Fruit fly (Drosophila melanogaster) whole organism: ENCODE data around the gene CG18508.

ENCODE experiments used
- CG8478 ChIP-seq: fragments of >200 bp; optimal IDR thresholded peaks from 2 replicates; lab custom pipeline; 2018; ENCODE audit warnings: inconsistent platforms
- Dll ChIP-seq: fragments of >200 bp; optimal IDR thresholded peaks from 2 replicates; lab custom pipeline; 2017
- EcR ChIP-seq, 2 experiments: fragments of >200 bp; optimal IDR thresholded peaks; 2 replicates each; lab custom pipeline; 2017; ENCODE audit warnings: missing biosample characterization in 2 of 2, missing genetic modification characterization in 2 of 2, missing genetic modification reagents in 2 of 2
- pan ChIP-seq: fragments of >200 bp; optimal IDR thresholded peaks from 2 replicates; lab custom pipeline; 2017
- psq ChIP-seq: fragments of >200 bp; optimal IDR thresholded peaks from 2 replicates; lab custom pipeline; 2017
- usp ChIP-seq: fragments of >200 bp; optimal IDR thresholded peaks from 2 replicates; lab custom pipeline; 2017; ENCODE audit warnings: missing biosample characterization, missing genetic modification characterization, mixed read lengths

The CG18508 gene

dm6 chrX:3143235-3144030 lies 29.5 kb downstream of the CG18508 start:
- TF ChIP-seq psq (lab: Kevin White, UChicago): no peak

DNA sequence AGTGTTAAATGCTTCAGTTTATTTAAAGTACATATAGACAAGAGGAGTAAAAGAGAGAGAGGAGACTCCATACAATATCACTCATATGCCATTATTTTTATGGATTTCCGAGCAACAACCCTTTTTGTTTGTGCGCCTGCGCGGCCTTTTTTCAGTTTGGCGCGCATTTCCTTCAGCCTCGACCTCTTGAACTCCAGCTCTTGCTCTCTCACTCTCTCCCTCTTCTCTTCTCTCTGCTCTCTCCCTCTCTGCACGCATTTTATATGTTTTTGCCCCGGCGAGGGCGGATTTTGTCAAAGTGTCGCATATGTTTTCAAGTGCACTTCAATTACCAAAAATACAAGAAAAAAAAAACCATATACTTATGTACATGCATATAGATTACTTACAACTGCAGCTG lies 30.9 kb downstream of the CG18508 start:
- TF ChIP-seq psq (lab: Kevin White, UChicago) (no peak), EcR (GFP tag; optimal IDR thresholded peaks at IDR 0.05; lab: Kevin White, UChicago) (no peak), CG8478 (lab: Kevin White, UChicago) (no peak), pan (lab: Kevin White, UChicago) (no peak), Dll (lab: Kevin White, UChicago) (no peak), usp (GFP tag; lab: Kevin White, UChicago) (no peak)

- no peak for TF ChIP-seq EcR (GFP tag; optimal IDR thresholded peaks at IDR 0.05; lab: Kevin White, UChicago)
- TF ChIP-seq CG8478 (lab: Kevin White, UChicago): no peak
Observed at dm6 chrX:3140809-3141208, 32.1 kb downstream of the CG18508 start.

DNA sequence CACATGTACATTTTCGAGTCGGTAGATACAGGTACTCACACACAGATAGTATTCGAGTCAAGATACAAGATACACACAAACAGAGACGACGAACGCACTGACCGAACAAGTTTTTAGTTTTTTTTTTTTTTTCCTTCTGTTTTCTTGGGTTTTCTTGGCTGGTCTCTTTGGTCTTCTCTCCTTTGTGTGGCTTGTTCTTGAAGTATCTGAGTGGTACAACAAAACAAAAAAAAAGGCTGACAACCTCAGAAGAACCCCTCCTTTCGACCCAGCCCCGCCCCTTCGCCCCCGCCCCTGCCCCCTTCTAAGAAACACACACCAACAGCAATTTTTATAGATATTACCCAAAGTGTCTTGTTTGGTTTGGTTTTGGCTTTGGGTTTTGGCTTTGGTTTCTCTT lies 33.0 kb downstream of the CG18508 start:
- TF ChIP-seq CG8478 (lab: Kevin White, UChicago) (no peak), usp (GFP tag; lab: Kevin White, UChicago) (no peak), EcR (GFP tag; optimal IDR thresholded peaks at IDR 0.05; lab: Kevin White, UChicago) (no peak), pan (lab: Kevin White, UChicago) (no peak), psq (lab: Kevin White, UChicago) (no peak), Dll (lab: Kevin White, UChicago) (no peak)

dm6 chrX:3137853-3138418 lies 35.0 kb downstream of the CG18508 start:
- TF ChIP-seq Dll (lab: Kevin White, UChicago) (no peak), CG8478 (lab: Kevin White, UChicago) (no peak), pan (lab: Kevin White, UChicago) (no peak), psq (lab: Kevin White, UChicago) (no peak), usp (GFP tag; lab: Kevin White, UChicago) (no peak), EcR (GFP tag; optimal IDR thresholded peaks at IDR 0.05; lab: Kevin White, UChicago) (no peak)

dm6 chrX:3136338-3137086 lies 36.4 kb downstream of the CG18508 start:
- peak; percentile 55 for TF ChIP-seq psq (lab: Kevin White, UChicago)
- no peak for TF ChIP-seq usp (GFP tag; lab: Kevin White, UChicago)

- TF ChIP-seq pan (lab: Kevin White, UChicago): no peak
- no peak for TF ChIP-seq psq (lab: Kevin White, UChicago)
- no peak for TF ChIP-seq EcR (GFP tag; optimal IDR thresholded peaks at IDR 0.05; lab: Kevin White, UChicago)
- no peak for TF ChIP-seq Dll (lab: Kevin White, UChicago)
- no peak for TF ChIP-seq usp (GFP tag; lab: Kevin White, UChicago)
- TF ChIP-seq CG8478 (lab: Kevin White, UChicago): no peak
Observed at dm6 chrX:3135620-3136019, 37.3 kb downstream of the CG18508 start.

DNA sequence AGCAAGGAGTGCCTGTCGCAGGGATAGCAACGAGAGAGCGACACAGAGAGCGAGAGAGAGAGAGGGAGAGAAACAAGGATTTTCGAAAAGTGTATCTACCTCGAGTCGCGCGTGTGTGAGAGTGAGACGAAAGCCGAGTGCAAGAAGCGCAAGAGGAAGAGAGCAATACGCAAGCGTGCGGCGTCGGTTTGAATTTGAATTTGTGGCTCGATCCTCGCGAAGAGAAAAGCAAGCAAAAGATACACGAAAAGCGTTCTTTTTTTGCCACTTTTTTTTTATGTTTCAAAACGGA lies 37.9 kb downstream of the CG18508 start:
- no peak for TF ChIP-seq pan (lab: Kevin White, UChicago)
- no peak for TF ChIP-seq EcR (GFP tag; optimal IDR thresholded peaks at IDR 0.05; lab: Kevin White, UChicago)

DNA sequence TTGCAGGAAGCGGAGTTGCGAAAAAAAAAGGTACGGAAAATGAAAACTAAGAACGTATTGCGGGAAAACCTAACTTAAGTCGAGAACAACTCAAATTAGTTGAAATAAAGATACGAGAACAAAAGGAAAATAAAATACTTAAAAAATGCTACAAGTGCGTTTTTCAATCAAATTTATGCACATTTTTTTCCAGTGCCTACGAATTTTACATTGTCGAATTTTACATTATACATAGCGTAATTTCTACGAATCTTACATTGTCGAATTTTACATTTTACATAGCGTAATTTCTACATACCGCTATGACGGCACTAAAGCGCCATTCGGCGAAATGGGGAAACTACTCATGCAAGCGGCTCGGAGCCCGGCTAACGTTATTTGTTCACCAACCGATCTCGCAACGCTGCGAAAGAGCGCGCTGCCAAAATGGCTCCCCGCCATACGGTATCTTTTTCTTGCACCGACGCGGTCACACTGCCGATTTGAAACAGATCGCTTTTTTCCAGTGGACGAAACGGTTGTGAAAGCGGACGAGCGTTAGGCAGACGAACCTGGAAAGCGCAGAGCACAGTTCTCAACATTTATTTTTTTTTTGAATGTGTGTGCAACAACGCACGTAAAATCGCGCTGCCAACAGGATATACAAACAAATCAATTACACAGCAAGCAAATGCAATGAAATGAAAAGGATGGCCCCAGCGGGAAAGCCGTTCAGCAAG lies 38.4 kb downstream of the CG18508 start, which contains the start of gene N:
TSS of gene N (plus strand) at position 488 of the 719 bp plus-strand sequence.
- TF ChIP-seq pan (lab: Kevin White, UChicago) (no peak), EcR (GFP tag; optimal IDR thresholded peaks at IDR 0.05; lab: Kevin White, UChicago) (no peak), CG8478 (lab: Kevin White, UChicago) (no peak), usp (GFP tag; lab: Kevin White, UChicago) (no peak), Dll (lab: Kevin White, UChicago) (no peak), psq (lab: Kevin White, UChicago) (no peak)

DNA sequence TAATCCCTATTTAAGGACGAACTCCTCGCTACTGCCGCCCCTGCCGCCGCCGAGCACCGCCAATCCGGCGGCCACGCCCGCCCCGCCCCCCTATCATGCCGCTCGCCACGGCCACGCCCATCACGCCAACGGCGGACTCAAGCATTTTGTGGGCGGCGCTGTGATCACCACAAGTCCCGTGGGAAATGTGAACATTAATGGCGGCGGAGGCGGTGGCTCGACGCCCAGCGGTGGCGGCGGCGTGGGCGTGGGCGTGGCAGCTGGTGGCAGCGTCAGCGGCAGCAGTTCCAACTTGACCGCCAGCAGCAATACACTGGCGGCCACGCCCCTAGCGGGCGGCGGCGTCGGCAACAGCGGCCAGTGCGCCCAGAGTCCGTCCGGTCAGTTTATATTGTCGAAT lies 41.0 kb downstream of the CG18508 start:
- TF ChIP-seq EcR (GFP tag; optimal IDR thresholded peaks at IDR 0.05; lab: Kevin White, UChicago): no peak

- no peak for TF ChIP-seq pan (lab: Kevin White, UChicago)
- no peak for TF ChIP-seq psq (lab: Kevin White, UChicago)
- no peak for TF ChIP-seq Dll (lab: Kevin White, UChicago)
- no peak for TF ChIP-seq CG8478 (lab: Kevin White, UChicago)
- no peak for TF ChIP-seq EcR (GFP tag; optimal IDR thresholded peaks at IDR 0.05; lab: Kevin White, UChicago)
Observed at dm6 chrX:3127564-3127963, 45.4 kb downstream of the CG18508 start.

- TF ChIP-seq usp (GFP tag; lab: Kevin White, UChicago): no peak
- no peak for TF ChIP-seq EcR (GFP tag; optimal IDR thresholded peaks at IDR 0.05; lab: Kevin White, UChicago)
- TF ChIP-seq pan (lab: Kevin White, UChicago): no peak
- TF ChIP-seq Dll (lab: Kevin White, UChicago): no peak
- TF ChIP-seq CG8478 (lab: Kevin White, UChicago): no peak
- TF ChIP-seq psq (lab: Kevin White, UChicago): no peak
Observed at dm6 chrX:3123626-3124025, 49.3 kb downstream of the CG18508 start.
